Worm (Caenorhabditis elegans): ENCODE measurements around the gene col-177.

col-177 gene

DNA sequence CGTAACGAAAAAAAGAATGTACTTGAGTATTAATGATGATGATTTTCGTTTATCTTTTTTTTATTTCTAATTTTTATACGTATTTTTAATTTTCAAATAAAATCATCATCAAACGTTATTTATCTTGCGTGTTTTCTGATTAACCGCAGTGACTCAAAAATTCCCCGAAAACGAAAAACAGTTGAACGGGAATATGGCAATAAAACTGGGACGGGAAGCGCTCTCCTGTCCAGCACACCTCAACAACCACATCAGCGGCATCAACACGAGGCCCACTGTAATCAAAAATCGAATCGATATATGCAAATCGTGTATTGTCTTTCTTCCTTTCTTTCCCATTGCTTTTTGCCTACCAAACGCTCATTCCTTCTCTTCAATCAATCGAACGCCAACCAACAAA lies 42.5 kb downstream of the col-177 start, which contains the start of gene K09C8.2:
Gene K09C8.2 (plus strand): TSS at position 301 of the 400 bp plus-strand sequence.
- TF ChIP-seq ref-1 (GFP tag; conservative IDR thresholded peaks at IDR 0.05): no peak
- TF ChIP-seq ztf-23 (GFP tag; IDR thresholded peaks at IDR 0.05): no peak
- TF ChIP-seq ztf-29 (GFP tag; IDR thresholded peaks at IDR 0.05): no peak
- TF ChIP-seq flt-1 (GFP tag; IDR thresholded peaks at IDR 0.05): no peak
- no peak for TF ChIP-seq T22C8.4 (GFP tag; IDR thresholded peaks at IDR 0.05)
- TF ChIP-seq tab-1 (GFP tag; IDR thresholded peaks at IDR 0.05): no peak
- TF ChIP-seq med-1 (GFP tag; optimal IDR thresholded peaks at IDR 0.05; ENCODE audit: insufficient read depth): no peak
- TF ChIP-seq klf-2 (GFP tag; conservative IDR thresholded peaks at IDR 0.05): no peak
- no peak for TF ChIP-seq cog-1 (tag; optimal IDR thresholded peaks at IDR 0.05)

DNA sequence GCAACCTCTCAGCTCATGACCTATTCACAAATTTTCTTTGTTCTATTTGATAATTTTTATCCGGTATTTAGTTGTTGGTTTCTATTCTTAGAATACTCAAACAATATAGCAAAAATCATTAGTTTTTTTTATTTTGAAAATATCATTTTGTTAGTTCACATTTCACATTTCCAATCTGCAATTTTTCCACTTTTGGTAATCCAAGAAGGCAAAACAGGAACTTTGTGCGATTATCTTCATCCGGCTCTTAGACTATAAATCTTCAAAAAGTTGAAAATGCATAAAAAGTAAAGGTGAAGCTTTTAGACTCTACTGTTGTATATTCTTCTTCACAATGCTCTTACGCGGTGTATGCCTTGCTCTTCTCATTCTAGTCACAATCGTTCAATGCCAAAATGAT lies 43.2 kb downstream of the col-177 start, which contains the start of gene nlp-19:
Gene nlp-19 (plus strand): TSS at position 301 of the 400 bp plus-strand sequence.
- TF ChIP-seq med-1 (GFP tag; optimal IDR thresholded peaks at IDR 0.05; ENCODE audit: insufficient read depth) (no peak), T22C8.4 (GFP tag; IDR thresholded peaks at IDR 0.05) (no peak), klf-2 (GFP tag; conservative IDR thresholded peaks at IDR 0.05) (no peak), tab-1 (GFP tag; IDR thresholded peaks at IDR 0.05) (no peak), cog-1 (tag; optimal IDR thresholded peaks at IDR 0.05) (no peak), ztf-23 (GFP tag; IDR thresholded peaks at IDR 0.05) (no peak), ref-1 (GFP tag; conservative IDR thresholded peaks at IDR 0.05) (no peak), flt-1 (GFP tag; IDR thresholded peaks at IDR 0.05) (no peak), ztf-29 (GFP tag; IDR thresholded peaks at IDR 0.05) (no peak)

DNA sequence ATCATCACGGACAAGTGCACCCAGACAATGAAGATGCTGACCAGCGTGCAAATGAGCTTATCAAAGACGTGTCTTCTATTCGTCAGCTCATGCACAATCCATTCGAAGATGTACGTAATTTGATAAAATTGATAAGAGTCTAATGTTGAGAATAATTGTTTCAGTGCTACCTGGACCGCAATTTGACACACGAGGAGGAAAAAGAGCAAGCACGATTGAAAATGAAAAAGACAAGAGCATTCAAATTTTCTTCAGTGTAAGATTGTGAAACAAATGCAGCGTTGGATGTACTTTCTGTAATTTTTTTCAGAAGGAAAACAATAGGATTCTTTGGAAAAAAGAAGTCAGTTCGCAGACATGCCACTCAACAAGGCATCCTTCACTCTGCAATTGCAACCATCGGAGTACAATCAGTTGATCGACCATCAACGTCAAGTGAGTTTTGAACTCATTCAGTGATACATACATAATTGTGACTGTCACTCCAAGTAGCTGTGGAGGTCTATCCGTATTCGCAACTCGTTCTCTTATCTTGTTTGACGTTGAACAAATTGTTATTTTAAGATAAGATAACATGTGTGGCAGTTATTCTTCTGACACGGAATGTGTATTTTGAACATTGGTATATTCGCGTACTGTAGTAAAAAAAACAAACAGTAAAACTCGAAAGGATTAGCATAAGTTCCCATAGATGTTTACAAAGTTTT lies 44.5 kb downstream of the col-177 start:
- TF ChIP-seq med-1 (GFP tag; optimal IDR thresholded peaks at IDR 0.05; ENCODE audit: insufficient read depth) (no peak), tab-1 (GFP tag; IDR thresholded peaks at IDR 0.05) (no peak), ztf-23 (GFP tag; IDR thresholded peaks at IDR 0.05) (no peak), klf-2 (GFP tag; conservative IDR thresholded peaks at IDR 0.05) (no peak), ztf-29 (GFP tag; IDR thresholded peaks at IDR 0.05) (no peak), cog-1 (tag; optimal IDR thresholded peaks at IDR 0.05) (no peak), T22C8.4 (GFP tag; IDR thresholded peaks at IDR 0.05) (no peak), ref-1 (GFP tag; conservative IDR thresholded peaks at IDR 0.05) (no peak), flt-1 (GFP tag; IDR thresholded peaks at IDR 0.05) (no peak)

DNA sequence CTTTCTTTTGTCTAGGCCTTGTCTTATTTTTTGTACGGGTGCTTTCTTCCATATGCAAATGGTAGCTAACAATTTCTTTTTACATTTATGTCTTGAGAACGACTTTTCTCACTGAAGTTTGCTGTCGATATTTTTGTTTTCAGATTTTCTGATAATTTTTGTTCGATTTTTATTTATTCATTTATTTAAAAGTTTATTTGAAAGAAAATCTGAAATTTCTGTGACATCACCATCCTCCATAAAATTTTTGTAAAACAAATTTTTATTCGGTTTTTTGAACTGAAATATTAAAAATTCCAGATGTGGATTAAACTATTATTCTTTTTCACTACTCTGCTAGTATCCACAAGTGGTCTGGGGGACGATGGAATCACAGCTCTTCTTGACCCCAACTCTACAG lies 47.8 kb downstream of the col-177 start, which contains the start of gene pbo-4:
Gene pbo-4 (plus strand): TSS at position 301 of the 400 bp plus-strand sequence.
- TF ChIP-seq flt-1 (GFP tag; IDR thresholded peaks at IDR 0.05): no peak
- TF ChIP-seq T22C8.4 (GFP tag; IDR thresholded peaks at IDR 0.05): no peak
- TF ChIP-seq ztf-23 (GFP tag; IDR thresholded peaks at IDR 0.05): no peak

DNA sequence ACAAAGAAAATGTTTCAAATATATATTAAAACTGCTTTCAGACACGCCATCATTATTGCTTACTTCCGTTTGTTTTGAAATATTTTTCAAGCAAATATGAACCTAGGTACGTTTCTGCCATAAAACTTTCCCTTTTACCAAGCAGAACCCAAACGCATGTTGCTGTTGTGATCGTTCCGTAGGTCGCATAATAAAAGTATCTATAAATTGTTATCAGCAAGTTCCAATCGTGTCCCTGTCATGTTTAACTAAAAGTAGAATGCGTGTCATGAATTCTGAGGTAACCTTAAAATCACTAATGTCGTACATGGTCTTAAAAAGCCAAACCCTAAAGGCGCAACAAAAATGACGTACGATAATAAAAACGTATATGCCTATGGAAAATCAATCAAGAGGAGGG lies 49.7 kb downstream of the col-177 start:
- TF ChIP-seq cog-1 (tag; optimal IDR thresholded peaks at IDR 0.05) (no peak), ztf-23 (GFP tag; IDR thresholded peaks at IDR 0.05) (no peak), T22C8.4 (GFP tag; IDR thresholded peaks at IDR 0.05) (no peak), ztf-29 (GFP tag; IDR thresholded peaks at IDR 0.05) (no peak), klf-2 (GFP tag; conservative IDR thresholded peaks at IDR 0.05) (no peak), tab-1 (GFP tag; IDR thresholded peaks at IDR 0.05) (no peak), ref-1 (GFP tag; conservative IDR thresholded peaks at IDR 0.05) (no peak), flt-1 (GFP tag; IDR thresholded peaks at IDR 0.05) (no peak), med-1 (GFP tag; optimal IDR thresholded peaks at IDR 0.05; ENCODE audit: insufficient read depth) (no peak)

DNA sequence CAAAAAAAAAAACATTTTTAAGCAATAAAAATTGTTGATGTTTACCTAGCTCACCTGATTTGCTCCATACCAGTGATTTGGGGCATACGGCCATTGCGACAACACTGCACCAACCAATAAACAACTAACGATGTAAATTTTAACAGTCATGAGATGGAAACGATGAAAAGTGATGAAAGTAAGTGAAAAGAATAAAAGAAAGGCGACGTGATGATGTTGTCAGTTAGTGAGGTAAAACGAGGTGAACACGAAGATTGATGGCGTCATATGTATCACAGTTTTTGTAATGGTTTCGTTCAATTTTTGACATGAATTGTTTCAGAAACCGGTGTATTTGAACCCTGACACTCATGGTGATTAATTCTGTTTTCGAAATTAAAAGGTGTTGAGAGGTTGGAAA lies 50.5 kb downstream of the col-177 start, which contains the start of gene K09C8.7:
Gene K09C8.7 (minus strand): TSS at position 226 of the 400 bp plus-strand sequence.
- TF ChIP-seq flt-1 (GFP tag; IDR thresholded peaks at IDR 0.05) (no peak), med-1 (GFP tag; optimal IDR thresholded peaks at IDR 0.05; ENCODE audit: insufficient read depth) (no peak), cog-1 (tag; optimal IDR thresholded peaks at IDR 0.05) (no peak), klf-2 (GFP tag; conservative IDR thresholded peaks at IDR 0.05) (no peak), tab-1 (GFP tag; IDR thresholded peaks at IDR 0.05) (no peak), ztf-23 (GFP tag; IDR thresholded peaks at IDR 0.05) (no peak), ref-1 (GFP tag; conservative IDR thresholded peaks at IDR 0.05) (no peak), T22C8.4 (GFP tag; IDR thresholded peaks at IDR 0.05) (no peak), ztf-29 (GFP tag; IDR thresholded peaks at IDR 0.05) (no peak)
